Worm (Caenorhabditis elegans) whole organism, L4 larva: ENCODE measurements around the gene nspd-9.

Source experiments
- T26A8.4 ChIP-seq: fragments of 200-800 bp; sonication (Bioruptor generic); IDR thresholded peaks from 2 replicates; pipeline ENCODE4 v1.3.6; 2022; ENCODE audit warnings: missing genetic modification characterization, missing compliant biosample characterization
- Y48G9A.11 ChIP-seq: fragments of 200-800 bp; sonication (Bioruptor generic); IDR thresholded peaks from 2 replicates; pipeline ENCODE4 v1.3.6; 2022; ENCODE audit warnings: missing genetic modification reagents, missing genetic modification characterization, missing compliant biosample characterization
- Y75B8A.6 ChIP-seq: fragments of 200-800 bp; sonication (Bioruptor generic); IDR thresholded peaks from 2 replicates; pipeline ENCODE4 v1.3.6; 2022; ENCODE audit warnings: missing genetic modification reagents, missing genetic modification characterization, missing compliant biosample characterization
- aha-1 ChIP-seq: fragments of 150-350 bp; peaks from one replicate; lab custom pipeline; 2014; ENCODE audit warnings: missing biosample characterization, missing genetic modification characterization
- aly-2 ChIP-seq: sonication (generic microtip); optimal IDR thresholded peaks from 2 replicates; lab custom pipeline; 2018; ENCODE audit warnings: missing biosample characterization, missing genetic modification characterization
- ama-1 ChIP-seq: fragments of 150-350 bp; optimal IDR thresholded peaks from 2 replicates; lab custom pipeline; 2014; ENCODE audit warnings: inconsistent platforms, mixed read lengths
- ceh-20 ChIP-seq: fragments of 200-800 bp; sonication (Bioruptor generic); IDR thresholded peaks from 2 replicates; pipeline ENCODE4 v1.3.6; 2022; ENCODE audit warnings: missing genetic modification reagents, missing genetic modification characterization, missing compliant biosample characterization
- ceh-44 ChIP-seq: fragments of 200-800 bp; sonication (Bioruptor generic); IDR thresholded peaks from 2 replicates; pipeline ENCODE4 v1.3.6; 2022; ENCODE audit warnings: missing genetic modification reagents, missing genetic modification characterization, missing compliant biosample characterization
- ceh-62 ChIP-seq: sonication (generic microtip); optimal IDR thresholded peaks from 2 replicates; lab custom pipeline; 2017; ENCODE audit warnings: missing biosample characterization, missing genetic modification characterization
- ceh-82 ChIP-seq: sonication (generic microtip); optimal IDR thresholded peaks from 2 replicates; lab custom pipeline; 2017; ENCODE audit warnings: missing biosample characterization, missing genetic modification characterization
- cey-2 ChIP-seq: sonication (generic microtip); optimal IDR thresholded peaks from 3 replicates; lab custom pipeline; 2017; ENCODE audit warnings: missing genetic modification characterization, mild to moderate bottlenecking, missing compliant biosample characterization, antibody characterized with exemption, borderline replicate concordance; ENCODE audit not compliant: insufficient read depth
- daf-16 ChIP-seq, 3 experiments: sonication (generic microtip); optimal IDR thresholded peaks; 2 replicates each; lab custom pipeline; 2016 to 2017; ENCODE audit warnings: missing genetic modification characterization in 3 of 3, missing genetic modification reagents in 3 of 3, mild to moderate bottlenecking in 2 of 3, missing compliant biosample characterization in 2 of 3, missing biosample characterization in 1 of 3, moderate library complexity in 1 of 3
- daf-19 ChIP-seq: fragments of 200-800 bp; sonication (Bioruptor generic); conservative IDR thresholded peaks from 2 replicates; pipeline ENCODE4 v1.3.6; 2022; ENCODE audit warnings: missing genetic modification characterization, missing compliant biosample characterization
- dmd-6 ChIP-seq: fragments of 200-800 bp; sonication (Bioruptor generic); IDR thresholded peaks from 2 replicates; pipeline ENCODE4 v1.3.6; 2022; ENCODE audit warnings: missing genetic modification reagents, missing genetic modification characterization, missing compliant biosample characterization
- dmd-9 ChIP-seq: fragments of 200-800 bp; sonication (Bioruptor generic); IDR thresholded peaks from 2 replicates; pipeline ENCODE4 v1.3.6; 2022; ENCODE audit warnings: missing genetic modification reagents, missing genetic modification characterization, missing compliant biosample characterization
- dpl-1 ChIP-seq: fragments of 150-350 bp; optimal IDR thresholded peaks from 2 replicates; lab custom pipeline; 2014; ENCODE audit warnings: missing biosample characterization, missing genetic modification reagents, missing genetic modification characterization
- fos-1 ChIP-seq: fragments of 150-350 bp; optimal IDR thresholded peaks from 2 replicates; lab custom pipeline; 2014; ENCODE audit warnings: missing biosample characterization, missing genetic modification characterization
- hif-1 ChIP-seq, 2 experiments: sonication (generic microtip); optimal IDR thresholded peaks; 2 replicates each; lab custom pipeline; 2016 to 2017; ENCODE audit warnings: missing compliant biosample characterization in 2 of 2, missing genetic modification characterization in 2 of 2, missing genetic modification reagents in 2 of 2, missing genotype in 2 of 2, mild to moderate bottlenecking in 1 of 2
- hlh-11 ChIP-seq: fragments of 200-800 bp; sonication (Bioruptor generic); optimal IDR thresholded peaks from 2 replicates; lab custom pipeline; 2018; ENCODE audit warnings: mild to moderate bottlenecking, missing genetic modification characterization, missing compliant biosample characterization
- hlh-30 ChIP-seq: sonication (generic microtip); optimal IDR thresholded peaks from 2 replicates; lab custom pipeline; 2017; ENCODE audit warnings: antibody characterized with exemption, mild to moderate bottlenecking, missing genetic modification characterization, missing compliant biosample characterization; ENCODE audit not compliant: insufficient read depth
- lin-1 ChIP-seq: fragments of 200-800 bp; sonication (Bioruptor generic); IDR thresholded peaks from 2 replicates; pipeline ENCODE4 v1.3.6; 2022; ENCODE audit warnings: missing genetic modification reagents, missing genetic modification characterization, missing compliant biosample characterization
- lin-15B ChIP-seq: fragments of 150-350 bp; sonication (generic microtip); optimal IDR thresholded peaks from 3 replicates; lab custom pipeline; 2014; ENCODE audit warnings: missing biosample characterization, missing genetic modification characterization
- lsy-2 ChIP-seq, 2 experiments: fragments of 150-350 bp in 1 of 2; sonication (generic microtip) in 1 of 2; optimal IDR thresholded peaks; 2 replicates each; lab custom pipeline; 2014 to 2017; ENCODE audit warnings: missing biosample characterization in 2 of 2, missing genetic modification characterization in 2 of 2
- mdt-29 ChIP-seq: fragments of 200-800 bp; sonication (Bioruptor generic); IDR thresholded peaks from 2 replicates; pipeline ENCODE4 v1.3.6; 2022; ENCODE audit warnings: missing genetic modification reagents, missing genetic modification characterization, missing compliant biosample characterization
- mep-1 ChIP-seq: fragments of 150-350 bp; sonication (generic microtip); optimal IDR thresholded peaks from 3 replicates; lab custom pipeline; 2014; ENCODE audit warnings: missing biosample characterization, missing genetic modification characterization
- mes-2 ChIP-seq: sonication (generic microtip); optimal IDR thresholded peaks from 2 replicates; lab custom pipeline; 2016; ENCODE audit warnings: missing genotype, mild to moderate bottlenecking, missing genetic modification characterization, missing compliant biosample characterization; ENCODE audit not compliant: poor library complexity, severe bottlenecking
- nhr-10 ChIP-seq: fragments of 150-350 bp; optimal IDR thresholded peaks from 2 replicates; lab custom pipeline; 2014; ENCODE audit warnings: missing biosample characterization, missing genetic modification characterization
- pha-4 ChIP-seq, 2 experiments: fragments of 150-350 bp in 1 of 2; fragments of 200-800 bp in 1 of 2; sonication (Bioruptor generic) in 1 of 2; IDR thresholded peaks in 1 of 2; optimal IDR thresholded peaks in 1 of 2; 2 replicates each; pipeline versions ENCODE4 v1.3.6 to Lab custom; 2014 to 2022; ENCODE audit warnings: missing genetic modification characterization in 2 of 2, missing genetic modification reagents in 2 of 2, missing biosample characterization in 1 of 2, missing compliant biosample characterization in 1 of 2
- skn-1 ChIP-seq: fragments of 150-350 bp; optimal IDR thresholded peaks from 2 replicates; lab custom pipeline; 2014; ENCODE audit warnings: missing biosample characterization, missing genetic modification characterization
- spr-3 ChIP-seq: fragments of 200-800 bp; sonication (Bioruptor generic); optimal IDR thresholded peaks from 2 replicates; lab custom pipeline; 2018; ENCODE audit warnings: mild to moderate bottlenecking, missing genetic modification characterization, missing compliant biosample characterization
- unc-130 ChIP-seq: sonication (generic microtip); optimal IDR thresholded peaks from 2 replicates; lab custom pipeline; 2016; ENCODE audit warnings: missing genetic modification reagents, missing genetic modification characterization, missing compliant biosample characterization
- unc-62 ChIP-seq, 3 experiments: fragments of 150-350 bp in 1 of 3; sonication (generic microtip); optimal IDR thresholded peaks in 2 of 3; peaks in 1 of 3; 1 replicate in 1 of 3; 2 replicates in 2 of 3; lab custom pipeline; 2014 to 2017; ENCODE audit warnings: missing biosample characterization in 3 of 3, missing genetic modification characterization in 3 of 3, missing genetic modification reagents in 3 of 3, missing genotype in 1 of 3
- vab-7 ChIP-seq: fragments of 200-800 bp; sonication (Bioruptor generic); IDR thresholded peaks from 2 replicates; pipeline ENCODE4 v1.3.6; 2022; ENCODE audit warnings: missing genetic modification reagents, missing genetic modification characterization, missing compliant biosample characterization
- zfp-3 ChIP-seq: fragments of 200-800 bp; sonication (Bioruptor generic); conservative IDR thresholded peaks from 2 replicates; pipeline ENCODE4 v1.3.6; 2022; ENCODE audit warnings: missing genetic modification reagents, missing genetic modification characterization, missing compliant biosample characterization
- zip-11 ChIP-seq: fragments of 200-800 bp; sonication (Bioruptor generic); IDR thresholded peaks from 2 replicates; pipeline ENCODE4 v1.3.6; 2022; ENCODE audit warnings: missing genetic modification characterization, missing compliant biosample characterization
- zip-2 ChIP-seq: fragments of 150-350 bp; optimal IDR thresholded peaks from 2 replicates; lab custom pipeline; 2014; ENCODE audit warnings: missing biosample characterization, missing genetic modification characterization
- ztf-11 ChIP-seq: fragments of 150-350 bp; optimal IDR thresholded peaks from 2 replicates; lab custom pipeline; 2014; ENCODE audit warnings: missing biosample characterization, missing genetic modification characterization
- ztf-7 ChIP-seq: fragments of 150-350 bp; optimal IDR thresholded peaks from 2 replicates; lab custom pipeline; 2014; ENCODE audit warnings: missing biosample characterization, missing genetic modification characterization

nspd-9 gene

ce11 chrIII:4850139-4850538 is 20.0 kb upstream of the nspd-9 start, which contains the start of gene F26A1.1:
Gene F26A1.1 (plus strand): TSS chrIII:4850507.
- TF ChIP-seq ceh-82 (tag; lab: Kevin White, UChicago) (no peak), daf-16 (GFP tag; optimal IDR thresholded peaks at IDR 0.05; lab: Kevin White, UChicago) (no peak), daf-16 (tag; optimal IDR thresholded peaks at IDR 0.05; lab: Kevin White, UChicago) (peak; percentile 6), lsy-2 (tag; optimal IDR thresholded peaks at IDR 0.05; lab: Kevin White, UChicago) (peak in 1 of 2 experiments; percentile 63), mes-2 (tag; lab: Kevin White, UChicago) (peak; percentile 50), dpl-1 (peak; percentile 70)

- TF ChIP-seq aha-1 (tag; lab: Kevin White, UChicago) (peak; percentile 64), mdt-29 (GFP tag; lab: Robert Waterston, UW) (no peak), dmd-6 (peak; percentile 11; the same call in 1 of the 2 replicates), hlh-11 (tag; lab: Kevin White, UChicago) (no peak), cey-2 (no peak), ztf-7 (no peak), hif-1 (tag; optimal IDR thresholded peaks at IDR 0.05; lab: Kevin White, UChicago) (no peak), spr-3 (GFP tag; lab: Kevin White, UChicago) (no peak), T26A8.4 (GFP tag; lab: Robert Waterston, UW) (no peak), hlh-30 (tag; lab: Kevin White, UChicago) (peak; percentile 86), mep-1 (tag; lab: Kevin White, UChicago) (no peak), Y75B8A.6 (no peak), ceh-62 (tag; lab: Kevin White, UChicago) (no peak), lin-1 (GFP tag; lab: Robert Waterston, UW) (no peak), aly-2 (no peak), daf-19 (GFP tag; lab: Robert Waterston, UW) (no peak), zfp-3 (GFP tag; lab: Robert Waterston, UW) (no peak), ztf-11 (no peak)
These were observed 19.6 kb upstream of the nspd-9 start, which contains the start of gene nonu-1 for ce11 chrIII:4849739-4850138. Gene nonu-1 (minus strand): TSS chrIII:4849907.

ce11 chrIII:4844327-4844726 is 14.2 kb upstream of the nspd-9 start, which contains the start of the genes clec-157 and fkh-5:
Gene clec-157 (minus strand): TSS chrIII:4844427.
Gene fkh-5 (plus strand): TSS chrIII:4844662.
- TF ChIP-seq ama-1 (no peak), ceh-44 (GFP tag; lab: Robert Waterston, UW) (no peak), unc-62 (GFP tag; optimal IDR thresholded peaks at IDR 0.05 in 1 of 2; lab: Kevin White, UChicago) (peak in 1 of 2 experiments; percentile 63), unc-62 (tag; optimal IDR thresholded peaks at IDR 0.05; lab: Kevin White, UChicago) (no peak), dpl-1 (no peak)

- TF ChIP-seq vab-7 (no peak), unc-62 (GFP tag; optimal IDR thresholded peaks at IDR 0.05 in 1 of 2; lab: Kevin White, UChicago) (peak in 1 of 2 experiments; percentile 51), unc-62 (tag; optimal IDR thresholded peaks at IDR 0.05; lab: Kevin White, UChicago) (no peak)
- TF ChIP-seq, all 104 proteins: peak for 1
These were observed 12.1 kb upstream of the nspd-9 start, which contains the start of gene clec-156 for ce11 chrIII:4842173-4842572. Gene clec-156 (minus strand): TSS chrIII:4842273.

- no peak for TF ChIP-seq aly-2
- no peak for TF ChIP-seq dmd-6
- TF ChIP-seq, all 104 proteins: peak for 0
These were observed 7.3 kb upstream of the nspd-9 start, which contains the start of the genes acbp-7 and F26A1.19 for ce11 chrIII:4837429-4837828. Gene acbp-7 (plus strand): TSS chrIII:4837729. Gene F26A1.19 (plus strand): TSS chrIII:4837731.

ce11 chrIII:4829440-4829839 is 667 bp downstream of the nspd-9 start, which contains the start of gene F26A1.9:
Gene F26A1.9 (minus strand): TSS chrIII:4829540.
- TF ChIP-seq zip-11 (GFP tag; lab: Robert Waterston, UW) (no peak), nhr-10 (tag; lab: Kevin White, UChicago) (no peak), dmd-9 (no peak), fos-1 (tag; lab: Kevin White, UChicago) (no peak), unc-130 (no peak), lin-15B (tag; lab: Kevin White, UChicago) (no peak), ztf-7 (no peak), zip-2 (tag; lab: Kevin White, UChicago) (no peak), dpl-1 (no peak), Y48G9A.11 (GFP tag; lab: Robert Waterston, UW) (no peak), ceh-20 (GFP tag; lab: Robert Waterston, UW) (no peak), pha-4 (GFP tag; IDR thresholded peaks at IDR 0.05; lab: Robert Waterston, UW) (no peak), pha-4 (tag; optimal IDR thresholded peaks at IDR 0.05; lab: Kevin White, UChicago) (no peak), skn-1 (tag; lab: Kevin White, UChicago) (no peak)
